Fruit fly (Drosophila melanogaster): ENCODE results near the gene CG17129.

CG17129 gene

dm6 chr3L:700160-700917 lies 20.2 kb upstream of the CG17129 start (continued):
- peak; percentile 83 for TF ChIP-seq CG12219 (GFP tag; optimal IDR thresholded peaks at IDR 0.05)
- no peak for TF ChIP-seq D (optimal IDR thresholded peaks at IDR 0.05)
- TF ChIP-seq D (GFP tag; optimal IDR thresholded peaks at IDR 0.05), result peak; percentile 28
- peak; percentile 67 for TF ChIP-seq Hand (GFP tag; optimal IDR thresholded peaks at IDR 0.05)
- no peak for TF ChIP-seq CG13123 (GFP tag; optimal IDR thresholded peaks at IDR 0.05)
- peak; percentile 8 for TF ChIP-seq Atf-2 (GFP tag; optimal IDR thresholded peaks at IDR 0.05)
- TF ChIP-seq CG4328 (GFP tag; optimal IDR thresholded peaks at IDR 0.05), result peak; percentile 16
- peak; percentile 41 for TF ChIP-seq salm (tag; optimal IDR thresholded peaks at IDR 0.05)
- TF ChIP-seq maf-S (GFP tag; optimal IDR thresholded peaks at IDR 0.05), result peak; percentile 14
- no peak for TF ChIP-seq nom (GFP tag; optimal IDR thresholded peaks at IDR 0.05)
- TF ChIP-seq Usf (GFP tag; optimal IDR thresholded peaks at IDR 0.05), result no peak
- TF ChIP-seq CG8478 (optimal IDR thresholded peaks at IDR 0.05), result no peak
- TF ChIP-seq CG2712 (tag; optimal IDR thresholded peaks at IDR 0.05), result peak; percentile 69
- TF ChIP-seq pan (optimal IDR thresholded peaks at IDR 0.05), result no peak
- TF ChIP-seq pan (GFP tag; optimal IDR thresholded peaks at IDR 0.05 in 1 of 2, IDR thresholded peaks at IDR 0.05 in 1 of 2), result peak in 1 of 2 experiments; percentile 53
- TF ChIP-seq btn (GFP tag; optimal IDR thresholded peaks at IDR 0.05), result no peak
- TF ChIP-seq CG2678 (tag; optimal IDR thresholded peaks at IDR 0.05), result peak; percentile 84
- TF ChIP-seq ttk (GFP tag; IDR thresholded peaks at IDR 0.05), result no peak
- TF ChIP-seq CG14050 (GFP tag; IDR thresholded peaks at IDR 0.05), result peak; percentile 44; the same call in 1 of the 3 replicates
- no peak for TF ChIP-seq Mrtf (GFP tag; IDR thresholded peaks at IDR 0.05)
- no peak for TF ChIP-seq cg (GFP tag; optimal IDR thresholded peaks at IDR 0.05)
- TF ChIP-seq CG12744 (GFP tag; optimal IDR thresholded peaks at IDR 0.05), result peak; percentile 9
- TF ChIP-seq CG13624 (GFP tag; optimal IDR thresholded peaks at IDR 0.05), result peak; percentile 27
- no peak for TF ChIP-seq cad (GFP tag; optimal IDR thresholded peaks at IDR 0.05)
- TF ChIP-seq kah (GFP tag; optimal IDR thresholded peaks at IDR 0.05), result peak; percentile 46
- TF ChIP-seq bbx (GFP tag; IDR thresholded peaks at IDR 0.05; ENCODE audit: partially characterized antibody), result no peak
- TF ChIP-seq usp (GFP tag; optimal IDR thresholded peaks at IDR 0.05), result no peak
- TF ChIP-seq Antp (GFP tag; optimal IDR thresholded peaks at IDR 0.05), result no peak
- no peak for TF ChIP-seq CG31224 (GFP tag; IDR thresholded peaks at IDR 0.05)
- TF ChIP-seq CG17385 (GFP tag; optimal IDR thresholded peaks at IDR 0.05), result peak; percentile 65
- no peak for TF ChIP-seq mam (GFP tag; optimal IDR thresholded peaks at IDR 0.05)
- no peak for TF ChIP-seq tll (GFP tag; optimal IDR thresholded peaks at IDR 0.05)
- no peak for TF ChIP-seq CG3838 (GFP tag; optimal IDR thresholded peaks at IDR 0.05)
- no peak for TF ChIP-seq CG10431 (GFP tag; optimal IDR thresholded peaks at IDR 0.05)
- TF ChIP-seq bsh (GFP tag; optimal IDR thresholded peaks at IDR 0.05), result peak in 1 of 2 experiments; percentile 77
- TF ChIP-seq Eip74EF (GFP tag; optimal IDR thresholded peaks at IDR 0.05), result no peak
- TF ChIP-seq ERR (GFP tag; optimal IDR thresholded peaks at IDR 0.05), result peak; percentile 17
- no peak for TF ChIP-seq chinmo (GFP tag; IDR thresholded peaks at IDR 0.05; ENCODE audit: partially characterized antibody)
- no peak for TF ChIP-seq hth (optimal IDR thresholded peaks at IDR 0.05)
- peak; percentile 28; the same call in 1 of the 2 replicates for TF ChIP-seq CG9932 (GFP tag; IDR thresholded peaks at IDR 0.05)
- peak; percentile 91 for TF ChIP-seq sens (GFP tag)
- no peak for TF ChIP-seq pb (GFP tag; optimal IDR thresholded peaks at IDR 0.05)
- no peak for TF ChIP-seq CG1647 (GFP tag; optimal IDR thresholded peaks at IDR 0.05)
- peak; percentile 71 for TF ChIP-seq Rfx (GFP tag; IDR thresholded peaks at IDR 0.05)
- peak; percentile 72 for TF ChIP-seq Fer1 (GFP tag; optimal IDR thresholded peaks at IDR 0.05)
- no peak for TF ChIP-seq CG30431 (GFP tag; optimal IDR thresholded peaks at IDR 0.05)
- TF ChIP-seq sim (GFP tag; IDR thresholded peaks at IDR 0.05), result no peak
- no peak for TF ChIP-seq CG34224 (GFP tag; IDR thresholded peaks at IDR 0.05; ENCODE audit: partially characterized antibody)
- no peak for TF ChIP-seq CG1792 (GFP tag; optimal IDR thresholded peaks at IDR 0.05)
- TF ChIP-seq CG11398 (GFP tag; optimal IDR thresholded peaks at IDR 0.05), result no peak
- peak; percentile 56; the same call in 2 of the 3 replicates for TF ChIP-seq H15 (GFP tag; IDR thresholded peaks at IDR 0.05)
